Worm (Caenorhabditis elegans) whole organism, L3 larva: ENCODE data around the gene penr-1.

Experiments
- R02D3.7 ChIP-seq: fragments of 150-350 bp; optimal IDR thresholded peaks from 2 replicates; lab custom pipeline; 2014; ENCODE audit warnings: missing biosample characterization, missing genetic modification characterization
- ZK546.5 ChIP-seq: sonication (generic microtip); optimal IDR thresholded peaks from 2 replicates; lab custom pipeline; 2017; ENCODE audit warnings: missing biosample characterization, missing genetic modification characterization
- aly-2 ChIP-seq: fragments of 150-350 bp; optimal IDR thresholded peaks from 2 replicates; lab custom pipeline; 2014; ENCODE audit warnings: missing biosample characterization, missing genetic modification characterization
- ama-1 ChIP-seq: fragments of 150-350 bp; optimal IDR thresholded peaks from 2 replicates; lab custom pipeline; 2018
- ceh-16 ChIP-seq: sonication (generic microtip); optimal IDR thresholded peaks from 2 replicates; lab custom pipeline; 2017; ENCODE audit warnings: missing biosample characterization, missing genetic modification characterization
- ceh-82 ChIP-seq: fragments of 150-350 bp; optimal IDR thresholded peaks from 2 replicates; lab custom pipeline; 2014; ENCODE audit warnings: missing biosample characterization, missing genetic modification characterization
- ceh-9 ChIP-seq: sonication (generic microtip); optimal IDR thresholded peaks from 2 replicates; lab custom pipeline; 2018; ENCODE audit warnings: missing biosample characterization, missing genetic modification characterization
- daf-12 ChIP-seq: fragments of 150-350 bp; optimal IDR thresholded peaks from 2 replicates; lab custom pipeline; 2014; ENCODE audit warnings: missing biosample characterization, missing genetic modification reagents, missing genetic modification characterization
- egl-5 ChIP-seq: fragments of 150-350 bp; optimal IDR thresholded peaks from 2 replicates; lab custom pipeline; 2017; ENCODE audit warnings: missing biosample characterization, missing genetic modification reagents, missing genetic modification characterization, inconsistent platforms
- elt-1 ChIP-seq: fragments of 150-350 bp; optimal IDR thresholded peaks from 2 replicates; lab custom pipeline; 2014; ENCODE audit warnings: missing biosample characterization, missing genetic modification characterization
- elt-2 ChIP-seq: sonication (generic microtip); optimal IDR thresholded peaks from 2 replicates; lab custom pipeline; 2016; ENCODE audit warnings: missing genetic modification reagents, mild to moderate bottlenecking, missing genetic modification characterization, missing compliant biosample characterization
- elt-3 ChIP-seq, 3 experiments: fragments of 150-350 bp in 1 of 3; sonication (generic microtip) in 2 of 3; optimal IDR thresholded peaks; 2 replicates in 2 of 3; 4 replicates in 1 of 3; lab custom pipeline; 2014 to 2017; ENCODE audit warnings: missing biosample characterization in 3 of 3, missing genetic modification characterization in 3 of 3
- eor-1 ChIP-seq, 2 experiments: fragments of 150-350 bp; optimal IDR thresholded peaks; 2 replicates each; lab custom pipeline; 2014 to 2018; ENCODE audit warnings: missing biosample characterization in 2 of 2, missing genetic modification characterization in 2 of 2
- fkh-10 ChIP-seq: sonication (generic microtip); optimal IDR thresholded peaks from 2 replicates; lab custom pipeline; 2017; ENCODE audit warnings: missing biosample characterization, missing genetic modification reagents, missing genetic modification characterization
- jun-1 ChIP-seq: fragments of 150-350 bp; optimal IDR thresholded peaks from 2 replicates; lab custom pipeline; 2014; ENCODE audit warnings: missing biosample characterization, missing genetic modification reagents, missing genetic modification characterization
- lin-15B ChIP-seq: fragments of 150-350 bp; optimal IDR thresholded peaks from 2 replicates; lab custom pipeline; 2014; ENCODE audit warnings: missing biosample characterization, missing genetic modification characterization
- lsy-12 ChIP-seq: sonication (generic microtip); optimal IDR thresholded peaks from 2 replicates; lab custom pipeline; 2016; ENCODE audit warnings: mild to moderate bottlenecking, missing genetic modification characterization, missing compliant biosample characterization
- mdl-1 ChIP-seq: fragments of 150-350 bp; optimal IDR thresholded peaks from 2 replicates; lab custom pipeline; 2014; ENCODE audit warnings: missing biosample characterization, missing genetic modification characterization
- mml-1 ChIP-seq: fragments of 150-350 bp; sonication (generic microtip); optimal IDR thresholded peaks from 3 replicates; lab custom pipeline; 2014; ENCODE audit warnings: missing biosample characterization, missing genetic modification characterization
- nhr-12 ChIP-seq: fragments of 150-350 bp; optimal IDR thresholded peaks from 2 replicates; lab custom pipeline; 2014; ENCODE audit warnings: missing biosample characterization, missing genetic modification characterization
- nhr-25 ChIP-seq: sonication (generic microtip); optimal IDR thresholded peaks from 2 replicates; lab custom pipeline; 2017; ENCODE audit warnings: missing biosample characterization, missing genetic modification characterization
- nhr-28 ChIP-seq: fragments of 150-350 bp; optimal IDR thresholded peaks from 2 replicates; lab custom pipeline; 2014; ENCODE audit warnings: missing biosample characterization, missing genetic modification characterization
- nhr-43 ChIP-seq: sonication (generic microtip); optimal IDR thresholded peaks from 2 replicates; lab custom pipeline; 2016; ENCODE audit warnings: mild to moderate bottlenecking, missing genetic modification characterization, missing compliant biosample characterization; ENCODE audit not compliant: poor library complexity, severe bottlenecking
- nhr-76 ChIP-seq: fragments of 150-350 bp; sonication (generic microtip); optimal IDR thresholded peaks from 5 replicates; lab custom pipeline; 2014; ENCODE audit warnings: missing biosample characterization, missing genetic modification characterization
- pqm-1 ChIP-seq: fragments of 150-350 bp; optimal IDR thresholded peaks from 2 replicates; lab custom pipeline; 2017; ENCODE audit warnings: missing biosample characterization, missing genetic modification characterization, inconsistent platforms
- sea-2 ChIP-seq: fragments of 150-350 bp; sonication (generic microtip); optimal IDR thresholded peaks from 4 replicates; lab custom pipeline; 2014; ENCODE audit warnings: missing biosample characterization, missing genetic modification reagents, missing genetic modification characterization
- skn-1 ChIP-seq: fragments of 150-350 bp; optimal IDR thresholded peaks from 2 replicates; lab custom pipeline; 2014; ENCODE audit warnings: missing biosample characterization, missing genetic modification characterization
- snpc-4 ChIP-seq: fragments of 150-350 bp; optimal IDR thresholded peaks from 2 replicates; lab custom pipeline; 2014; ENCODE audit warnings: missing biosample characterization, missing genetic modification characterization
- tbx-2 ChIP-seq: sonication (generic microtip); optimal IDR thresholded peaks from 2 replicates; lab custom pipeline; 2016; ENCODE audit warnings: mild to moderate bottlenecking, missing genetic modification characterization, missing compliant biosample characterization
- unc-39 ChIP-seq: sonication (generic microtip); optimal IDR thresholded peaks from 4 replicates; lab custom pipeline; 2017; ENCODE audit warnings: missing biosample characterization, missing genetic modification characterization
- unc-62 ChIP-seq: fragments of 150-350 bp; sonication (generic microtip); optimal IDR thresholded peaks from 4 replicates; lab custom pipeline; 2014; ENCODE audit warnings: missing biosample characterization, missing genetic modification reagents, missing genetic modification characterization
- ztf-11 ChIP-seq: fragments of 150-350 bp; optimal IDR thresholded peaks from 2 replicates; lab custom pipeline; 2014; ENCODE audit warnings: missing biosample characterization, missing genetic modification characterization
- ztf-4 ChIP-seq: fragments of 150-350 bp; optimal IDR thresholded peaks from 2 replicates; lab custom pipeline; 2014; ENCODE audit warnings: missing biosample characterization, missing genetic modification characterization

penr-1 gene

DNA sequence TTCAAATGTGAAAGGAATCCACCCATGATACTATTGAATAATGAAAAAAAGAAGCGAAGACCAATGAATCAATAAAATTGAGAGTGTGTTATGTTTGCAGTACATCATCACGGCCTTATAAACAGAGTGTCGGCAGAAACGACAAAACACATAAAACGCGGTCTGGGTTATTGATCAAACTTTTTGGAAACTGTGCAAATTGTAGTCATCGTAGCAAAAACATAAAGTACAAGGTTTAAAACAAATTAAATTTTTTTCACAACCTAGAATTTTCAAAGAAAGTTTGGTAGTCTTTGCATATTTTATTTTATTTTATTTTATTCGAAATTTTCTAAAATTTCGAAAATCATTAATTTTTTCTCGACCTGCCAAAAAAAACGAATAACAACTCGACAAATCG lies 26.2 kb upstream of the penr-1 start, which contains the start of gene cest-35.1:
cest-35.1 (minus strand) TSS at position 101 of the 400 bp plus-strand sequence.
- TF ChIP-seq skn-1, result no peak
- no peak for TF ChIP-seq jun-1 (tag; lab: Kevin White, UChicago)
- TF ChIP-seq aly-2 (tag; lab: Kevin White, UChicago), result no peak
- no peak for TF ChIP-seq nhr-25 (tag; lab: Kevin White, UChicago)
- TF ChIP-seq mdl-1 (tag; lab: Kevin White, UChicago), result no peak
- no peak for TF ChIP-seq ceh-16 (tag; lab: Kevin White, UChicago)
- TF ChIP-seq R02D3.7 (tag; lab: Kevin White, UChicago), result no peak
- no peak for TF ChIP-seq nhr-12
- TF ChIP-seq nhr-28 (tag; lab: Kevin White, UChicago), result no peak
- no peak for TF ChIP-seq sea-2 (GFP tag; lab: Kevin White, UChicago)
- no peak for TF ChIP-seq egl-5 (tag; lab: Kevin White, UChicago)
- TF ChIP-seq elt-2, result no peak
- TF ChIP-seq lsy-12 (tag; lab: Kevin White, UChicago), result no peak
- no peak for TF ChIP-seq fkh-10 (GFP tag; lab: Kevin White, UChicago)
- no peak for TF ChIP-seq unc-39 (tag; lab: Kevin White, UChicago)
- TF ChIP-seq pqm-1 (tag; lab: Kevin White, UChicago), result no peak
- TF ChIP-seq mml-1, result no peak
- TF ChIP-seq snpc-4 (tag; lab: Kevin White, UChicago), result no peak
- TF ChIP-seq, all 47 proteins: peak for 0

DNA sequence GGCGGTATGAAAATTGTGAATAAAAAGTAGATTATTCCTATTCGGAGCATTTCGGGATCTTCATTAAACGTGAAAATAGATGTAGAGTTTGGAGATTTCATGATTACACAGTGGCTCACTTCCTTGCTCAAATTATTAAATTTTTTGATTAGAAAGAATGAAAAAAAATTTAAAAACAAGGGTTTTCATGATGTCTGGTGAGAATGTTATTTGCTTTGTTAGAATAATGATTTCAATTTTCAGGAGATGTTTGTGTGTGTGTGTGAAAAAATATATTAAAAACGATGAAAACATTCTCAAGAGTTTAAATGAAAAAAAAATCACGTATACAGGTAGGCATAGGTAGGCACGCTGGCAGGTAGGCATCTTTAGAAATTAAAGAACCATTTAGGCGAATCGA lies 17.3 kb upstream of the penr-1 start, which contains the start of gene srt-68:
srt-68 (minus strand) TSS at position 101 of the 400 bp plus-strand sequence.
- TF ChIP-seq elt-2, result no peak
- TF ChIP-seq ceh-16 (tag; lab: Kevin White, UChicago), result no peak
- TF ChIP-seq R02D3.7 (tag; lab: Kevin White, UChicago), result no peak

DNA sequence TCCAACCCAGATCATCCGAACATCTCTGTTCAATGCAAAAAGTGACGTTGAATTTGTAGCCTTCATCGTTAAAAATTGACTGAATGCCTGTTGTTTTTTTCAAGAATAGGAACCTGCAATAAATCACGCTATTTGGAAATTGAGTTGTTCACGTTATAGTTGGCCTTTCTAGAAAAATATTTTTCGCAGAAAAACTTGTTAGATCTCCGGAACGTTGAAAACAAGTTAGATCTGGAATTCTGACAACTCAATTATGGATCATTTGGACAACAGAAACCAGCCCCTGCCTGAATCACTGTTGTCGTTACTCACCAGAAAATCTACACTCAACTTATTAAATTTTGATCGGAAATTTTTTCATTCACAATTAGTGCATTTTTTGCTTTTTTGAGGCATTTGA lies 11.9 kb upstream of the penr-1 start, which contains the start of gene srt-67:
srt-67 (minus strand) TSS at position 101 of the 400 bp plus-strand sequence.
- TF ChIP-seq unc-62 (GFP tag; lab: Kevin White, UChicago) (no peak), jun-1 (tag; lab: Kevin White, UChicago) (no peak), elt-3 (tag; optimal IDR thresholded peaks at IDR 0.05; lab: Kevin White, UChicago) (no peak), lin-15B (tag; lab: Kevin White, UChicago) (no peak), mml-1 (no peak), elt-1 (tag; lab: Kevin White, UChicago) (no peak), R02D3.7 (tag; lab: Kevin White, UChicago) (no peak), nhr-43 (tag; lab: Kevin White, UChicago) (no peak), ztf-11 (tag; lab: Kevin White, UChicago) (no peak), nhr-28 (tag; lab: Kevin White, UChicago) (no peak), eor-1 (tag; optimal IDR thresholded peaks at IDR 0.05; lab: Kevin White, UChicago) (no peak)
- TF ChIP-seq, all 47 proteins: peak for 0

DNA sequence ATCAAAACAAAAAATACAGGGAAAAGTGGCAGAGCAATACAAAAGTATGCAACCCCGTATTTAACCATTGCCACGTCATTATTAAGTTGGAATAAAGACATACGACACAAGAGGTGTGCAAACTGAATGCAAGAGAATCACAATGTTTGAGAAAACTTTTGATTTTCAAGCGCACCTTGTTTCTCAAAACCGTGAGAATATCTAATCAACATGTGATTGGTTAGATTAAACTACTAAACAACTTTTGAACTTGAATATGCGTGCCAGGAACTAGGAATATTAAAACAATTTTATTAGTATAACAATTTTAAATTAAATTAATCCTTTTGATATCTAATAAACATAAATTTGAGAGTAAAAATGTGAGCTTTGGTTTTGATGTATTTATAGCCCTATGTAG lies 9.8 kb upstream of the penr-1 start, which contains the start of gene srt-70:
srt-70 (minus strand) TSS at position 101 of the 400 bp plus-strand sequence.
- no peak for TF ChIP-seq fkh-10 (GFP tag; lab: Kevin White, UChicago)
- no peak for TF ChIP-seq ama-1

DNA sequence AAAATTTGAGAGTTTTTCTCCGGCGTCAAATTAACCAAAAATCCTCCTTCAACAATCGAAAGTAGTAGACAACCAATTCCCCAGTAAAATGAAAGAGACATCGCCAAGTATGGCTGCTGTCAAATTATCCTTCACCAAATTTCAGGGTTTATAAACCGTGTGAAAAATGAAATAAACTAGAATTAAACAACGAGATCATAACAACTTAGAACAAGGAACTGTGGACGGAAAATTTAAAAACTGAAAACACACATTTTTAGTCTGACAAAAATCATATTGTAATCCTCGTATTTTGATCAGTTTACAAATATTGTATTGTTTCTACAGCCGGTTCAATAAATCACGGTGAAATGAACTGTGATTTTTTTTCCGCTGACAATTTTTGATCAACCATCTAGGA lies 6.3 kb upstream of the penr-1 start, which contains the start of gene cest-30:
cest-30 (minus strand) TSS at position 101 of the 400 bp plus-strand sequence.
- no peak for TF ChIP-seq nhr-76 (tag; lab: Kevin White, UChicago)
- TF ChIP-seq, all 47 proteins: peak for 0

DNA sequence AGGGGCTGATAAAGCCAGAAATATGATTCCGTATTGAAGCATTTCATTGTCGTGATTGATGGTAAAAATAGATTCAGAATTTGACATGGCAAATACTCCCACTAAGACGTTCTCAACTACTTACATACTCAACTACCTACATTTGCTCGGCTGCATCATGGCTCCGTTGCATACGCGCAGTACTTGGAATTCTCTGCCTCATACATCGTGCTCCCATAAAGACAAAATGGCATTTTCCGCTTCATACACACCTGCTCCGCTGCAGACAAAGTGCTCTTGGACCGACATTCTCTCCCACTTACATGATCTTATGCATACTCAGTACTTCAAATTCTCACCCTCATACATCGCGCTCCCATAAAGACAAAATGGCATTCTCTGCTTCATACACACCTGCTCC lies 3.7 kb upstream of the penr-1 start, which contains the start of the genes srt-69 and B0238.12:
srt-69 (minus strand) TSS at position 101 of the 400 bp plus-strand sequence.
B0238.12 (plus strand) TSS at position 264 of the 400 bp plus-strand sequence.
- TF ChIP-seq ceh-9 (tag; lab: Kevin White, UChicago), result no peak
- no peak for TF ChIP-seq ama-1
- no peak for TF ChIP-seq elt-3 (tag; optimal IDR thresholded peaks at IDR 0.05; lab: Kevin White, UChicago)
- no peak for TF ChIP-seq unc-39 (tag; lab: Kevin White, UChicago)
- TF ChIP-seq tbx-2 (tag; lab: Kevin White, UChicago), result no peak
- TF ChIP-seq nhr-25 (tag; lab: Kevin White, UChicago), result no peak
- TF ChIP-seq ZK546.5 (tag; lab: Kevin White, UChicago), result no peak
- no peak for TF ChIP-seq nhr-12
- no peak for TF ChIP-seq elt-2
- TF ChIP-seq unc-62 (GFP tag; lab: Kevin White, UChicago), result no peak
- no peak for TF ChIP-seq ztf-4
- TF ChIP-seq egl-5 (tag; lab: Kevin White, UChicago), result no peak
- no peak for TF ChIP-seq ceh-82
- no peak for TF ChIP-seq daf-12
- no peak for TF ChIP-seq nhr-28 (tag; lab: Kevin White, UChicago)
